Worm (Caenorhabditis elegans): ENCODE measurements around the gene R03D7.2.

DNA sequence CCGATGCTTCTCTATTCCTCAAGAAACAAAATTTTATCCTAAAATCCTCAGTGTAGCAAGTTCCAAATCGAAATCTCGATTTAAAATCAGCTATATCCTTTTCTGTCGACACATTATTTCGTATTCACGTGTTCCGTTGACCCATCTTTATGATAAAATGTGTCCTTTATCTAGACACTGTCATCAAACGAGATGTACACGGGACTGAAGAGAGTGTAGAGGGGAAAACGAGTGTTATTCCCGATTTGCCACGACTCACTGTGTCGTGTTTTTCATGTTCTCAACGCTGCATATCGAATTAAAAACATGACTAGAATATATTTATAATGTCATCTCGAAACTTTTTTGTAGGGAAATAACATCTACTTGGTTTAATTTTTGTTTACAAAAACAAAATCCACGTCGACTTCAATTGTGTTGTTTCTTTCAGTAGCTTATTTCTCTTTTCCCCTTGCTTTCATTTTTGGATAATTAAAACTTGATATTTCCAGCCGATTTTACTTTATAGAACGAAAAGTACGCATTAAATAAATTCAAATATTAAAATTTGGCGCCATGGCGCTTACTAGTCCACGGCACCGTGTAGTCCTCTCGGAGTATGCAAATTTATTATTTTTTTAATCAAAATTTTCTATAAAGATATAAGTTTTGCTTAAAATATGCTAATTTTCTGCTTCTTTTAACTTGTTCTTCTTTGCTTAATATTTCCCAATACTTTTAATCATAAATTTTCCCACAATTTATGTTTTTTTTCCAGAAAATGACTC is 9.0 kb downstream of the R03D7.2 start, which contains the start of gene metr-1:
- TF ChIP-seq him-1 (tag; optimal IDR thresholded peaks at IDR 0.05) (no peak), W03F9.2 (tag; optimal IDR thresholded peaks at IDR 0.05) (peak; percentile 39)

Data from whole organism, L4/young adult.